Worm (Caenorhabditis elegans) whole organism, early embryonic: ENCODE results near the gene nspd-3.
"Not testable (repeated sequence)": the region's sequence is repeated elsewhere in the genome, so short reads cannot be mapped to it uniquely, and the experiment has no call there.

ENCODE experiments used
- B0310.2 ChIP-seq: sonication (generic microtip); optimal IDR thresholded peaks from 2 replicates; lab custom pipeline; 2016; ENCODE audit warnings: mild to moderate bottlenecking, missing genetic modification characterization, missing compliant biosample characterization
- F13C5.2 ChIP-seq: sonication (generic microtip); optimal IDR thresholded peaks from 2 replicates; lab custom pipeline; 2017; ENCODE audit warnings: mild to moderate bottlenecking, missing genetic modification characterization, inconsistent platforms, missing compliant biosample characterization
- aly-1 ChIP-seq: sonication (generic microtip); optimal IDR thresholded peaks from 2 replicates; lab custom pipeline; 2016; ENCODE audit warnings: missing genetic modification characterization, missing compliant biosample characterization
- ama-1 ChIP-seq: fragments of 150-350 bp; optimal IDR thresholded peaks from 2 replicates; lab custom pipeline; 2014
- ceh-13 ChIP-seq: fragments of 200-800 bp; sonication (Bioruptor generic); optimal IDR thresholded peaks from 2 replicates; lab custom pipeline; 2018; ENCODE audit warnings: mild to moderate bottlenecking, missing genetic modification characterization, missing compliant biosample characterization
- ets-7 ChIP-seq: sonication (generic microtip); optimal IDR thresholded peaks from 2 replicates; lab custom pipeline; 2016; ENCODE audit warnings: missing genotype, missing genetic modification characterization, missing compliant biosample characterization
- hmg-4 ChIP-seq: fragments of 200-800 bp; sonication (Bioruptor generic); optimal IDR thresholded peaks from 2 replicates; lab custom pipeline; 2018; ENCODE audit warnings: mild to moderate bottlenecking, missing genetic modification characterization, missing compliant biosample characterization
- hnd-1 ChIP-seq: sonication (generic microtip); optimal IDR thresholded peaks from 2 replicates; lab custom pipeline; 2016; ENCODE audit warnings: missing genetic modification characterization, missing compliant biosample characterization
- pes-1 ChIP-seq: fragments of 200-800 bp; sonication (Bioruptor generic); IDR thresholded peaks from 2 replicates; pipeline ENCODE4 v1.3.6; 2022; ENCODE audit warnings: missing genetic modification reagents, missing genetic modification characterization, missing compliant biosample characterization
- scrt-1 ChIP-seq: fragments of 200-800 bp; sonication (Bioruptor generic); IDR thresholded peaks from 2 replicates; pipeline ENCODE4 v1.3.6; 2022; ENCODE audit warnings: missing genetic modification characterization, missing compliant biosample characterization
- sea-1 ChIP-seq: fragments of 200-800 bp; sonication (Bioruptor generic); conservative IDR thresholded peaks from 2 replicates; pipeline ENCODE4 v1.3.6; 2022; ENCODE audit warnings: missing genetic modification characterization, missing compliant biosample characterization
- tbx-11 ChIP-seq: fragments of 200-800 bp; sonication (Bioruptor generic); IDR thresholded peaks from 2 replicates; pipeline ENCODE4 v1.3.6; 2022; ENCODE audit warnings: missing genetic modification characterization, missing compliant biosample characterization
- tbx-37 ChIP-seq: fragments of 200-800 bp; sonication (Bioruptor generic); conservative IDR thresholded peaks from 2 replicates; pipeline ENCODE4 v1.3.6; 2022; ENCODE audit warnings: missing genetic modification reagents, missing genetic modification characterization, missing compliant biosample characterization
- tra-4 ChIP-seq: sonication (generic microtip); optimal IDR thresholded peaks from 2 replicates; lab custom pipeline; 2017; ENCODE audit warnings: missing genetic modification characterization, missing compliant biosample characterization

ce11 chrIV:5162941-5163340 lies at the start of gene nspd-3, which contains the start of gene C24D10.2:
- TF ChIP-seq aly-1 (tag; lab: Kevin White, UChicago); tbx-37; ama-1; ceh-13 (GFP tag; lab: Kevin White, UChicago); hmg-4 (GFP tag; lab: Kevin White, UChicago); scrt-1 (GFP tag; lab: Robert Waterston, UW); hnd-1 (tag; lab: Kevin White, UChicago); F13C5.2 (tag; lab: Kevin White, UChicago); tra-4 (tag; lab: Kevin White, UChicago); pes-1 (GFP tag; lab: Robert Waterston, UW); sea-1 (GFP tag; lab: Robert Waterston, UW); B0310.2 (tag; lab: Kevin White, UChicago); ets-7 (tag; lab: Kevin White, UChicago); tbx-11 (GFP tag; lab: Robert Waterston, UW): not testable (repeated sequence)
